Fruit fly (Drosophila melanogaster): ENCODE results near the gene CG15478.
A peak's percentile ranks its signal among the peaks of the same experiment; 100 is the strongest.

CG15478 gene

DNA sequence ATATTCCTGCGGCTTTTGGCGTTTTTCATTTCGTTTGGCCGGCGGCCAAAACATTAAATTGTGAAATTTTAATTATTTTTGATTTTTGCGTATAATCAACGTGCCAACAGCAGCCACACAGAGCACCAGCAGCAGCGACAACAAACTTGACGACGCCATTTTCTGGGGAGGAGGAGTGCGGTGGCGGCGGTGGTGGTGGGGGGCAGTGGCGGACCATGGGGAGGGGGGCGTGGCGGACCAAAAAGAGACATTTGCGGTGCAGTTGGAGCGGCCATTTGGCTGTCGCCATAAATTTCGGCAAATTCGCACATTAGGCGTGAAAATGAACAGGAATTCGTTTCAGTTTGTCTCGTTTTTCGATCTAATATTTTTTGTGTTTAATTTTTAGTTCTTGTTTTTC is 53.8 kb downstream of the CG15478 start:
- TF ChIP-seq Dip3 (GFP tag; optimal IDR thresholded peaks at IDR 0.05) (no peak), da (GFP tag; optimal IDR thresholded peaks at IDR 0.05) (no peak), crol (GFP tag; IDR thresholded peaks at IDR 0.05) (peak; percentile 56; the same call in 1 of the 2 replicates), CG10366 (GFP tag; IDR thresholded peaks at IDR 0.05) (no peak)

Data from whole organism, embryonic.